Worm (Caenorhabditis elegans) whole organism, L1 larva: ENCODE measurements around the gene F54B11.5.

ENCODE experiments used
- C04F5.9 ChIP-seq: sonication (generic microtip); optimal IDR thresholded peaks from 2 replicates; lab custom pipeline; 2016; ENCODE audit warnings: missing genetic modification characterization, missing compliant biosample characterization
- C34B4.2 ChIP-seq: sonication (generic microtip); optimal IDR thresholded peaks from 2 replicates; lab custom pipeline; 2017; ENCODE audit warnings: mild to moderate bottlenecking, missing genetic modification characterization, missing compliant biosample characterization
- Y116A8C.19 ChIP-seq: sonication (generic microtip); optimal IDR thresholded peaks from 2 replicates; lab custom pipeline; 2016; ENCODE audit warnings: missing compliant biosample characterization, missing genetic modification characterization, borderline replicate concordance
- aha-1 ChIP-seq: fragments of 150-350 bp; optimal IDR thresholded peaks from 2 replicates; lab custom pipeline; 2014; ENCODE audit warnings: missing biosample characterization, missing genetic modification characterization
- aly-2 ChIP-seq: fragments of 150-350 bp; optimal IDR thresholded peaks from 2 replicates; lab custom pipeline; 2014; ENCODE audit warnings: missing biosample characterization, missing genetic modification characterization
- blmp-1 ChIP-seq: fragments of 150-350 bp; optimal IDR thresholded peaks from 2 replicates; lab custom pipeline; 2014; ENCODE audit warnings: missing biosample characterization, missing genetic modification characterization
- ceh-63 ChIP-seq: fragments of 200-800 bp; sonication (Bioruptor generic); optimal IDR thresholded peaks from 2 replicates; lab custom pipeline; 2018; ENCODE audit warnings: mild to moderate bottlenecking, missing genetic modification characterization, missing compliant biosample characterization
- ceh-8 ChIP-seq: fragments of 200-800 bp; sonication (Bioruptor generic); optimal IDR thresholded peaks from 2 replicates; lab custom pipeline; 2018; ENCODE audit warnings: mild to moderate bottlenecking, missing genetic modification characterization, moderate library complexity, missing compliant biosample characterization
- ceh-82 ChIP-seq, 3 experiments: fragments of 150-350 bp in 1 of 3; sonication (generic microtip) in 2 of 3; optimal IDR thresholded peaks; 2 replicates each; lab custom pipeline; 2014 to 2017; ENCODE audit warnings: missing biosample characterization in 3 of 3, missing genetic modification characterization in 3 of 3
- ceh-88 ChIP-seq: fragments of 200-800 bp; sonication (Bioruptor generic); IDR thresholded peaks from 2 replicates; pipeline ENCODE4 v1.3.6; 2022; ENCODE audit warnings: missing genetic modification characterization, missing compliant biosample characterization
- ceh-90 ChIP-seq: sonication (generic microtip); optimal IDR thresholded peaks from 2 replicates; lab custom pipeline; 2016; ENCODE audit warnings: missing genetic modification characterization, missing compliant biosample characterization
- dsc-1 ChIP-seq: sonication (generic microtip); optimal IDR thresholded peaks from 2 replicates; lab custom pipeline; 2016; ENCODE audit warnings: mild to moderate bottlenecking, missing genetic modification characterization, missing compliant biosample characterization
- egl-27 ChIP-seq, 2 experiments: fragments of 150-350 bp in 1 of 2; sonication (generic microtip); optimal IDR thresholded peaks; 3 replicates each; lab custom pipeline; 2017 to 2018; ENCODE audit warnings: missing biosample characterization in 2 of 2, missing genetic modification characterization in 2 of 2, missing genetic modification reagents in 2 of 2
- elt-3 ChIP-seq, 6 experiments: fragments of 150-350 bp in 1 of 6; sonication (generic microtip); optimal IDR thresholded peaks; 2 replicates each; lab custom pipeline; 2017 to 2018; ENCODE audit warnings: missing biosample characterization in 6 of 6, missing genetic modification characterization in 6 of 6, inconsistent platforms in 1 of 6
- fkh-10 ChIP-seq: sonication (generic microtip); optimal IDR thresholded peaks from 2 replicates; lab custom pipeline; 2017; ENCODE audit warnings: missing biosample characterization, missing genetic modification reagents, missing genetic modification characterization
- fkh-4 ChIP-seq: sonication (generic microtip); optimal IDR thresholded peaks from 2 replicates; lab custom pipeline; 2016; ENCODE audit warnings: missing compliant biosample characterization, missing genetic modification characterization, borderline replicate concordance
- hlh-17 ChIP-seq: fragments of 200-800 bp; sonication (Bioruptor generic); optimal IDR thresholded peaks from 2 replicates; lab custom pipeline; 2018; ENCODE audit warnings: missing genetic modification characterization, mild to moderate bottlenecking, missing compliant biosample characterization, moderate library complexity, borderline replicate concordance
- hlh-4 ChIP-seq: sonication (generic microtip); optimal IDR thresholded peaks from 2 replicates; lab custom pipeline; 2016; ENCODE audit warnings: mild to moderate bottlenecking, missing genetic modification characterization, missing compliant biosample characterization
- irx-1 ChIP-seq: sonication (generic microtip); optimal IDR thresholded peaks from 2 replicates; lab custom pipeline; 2016; ENCODE audit warnings: missing genetic modification characterization, missing compliant biosample characterization
- lin-14 ChIP-seq: fragments of 200-800 bp; sonication (Bioruptor generic); optimal IDR thresholded peaks from 2 replicates; lab custom pipeline; 2018; ENCODE audit warnings: mild to moderate bottlenecking, missing genetic modification characterization, moderate library complexity, missing compliant biosample characterization
- lin-39 ChIP-seq: fragments of 150-350 bp; optimal IDR thresholded peaks from 2 replicates; lab custom pipeline; 2014; ENCODE audit warnings: missing biosample characterization, missing genetic modification reagents, missing genetic modification characterization
- lir-3 ChIP-seq: sonication (generic microtip); optimal IDR thresholded peaks from 2 replicates; lab custom pipeline; 2016; ENCODE audit warnings: mild to moderate bottlenecking, missing genetic modification characterization, moderate library complexity, missing compliant biosample characterization; ENCODE audit not compliant: poor library complexity
- lsy-2 ChIP-seq, 2 experiments: fragments of 150-350 bp; optimal IDR thresholded peaks; 2 replicates each; lab custom pipeline; 2014; ENCODE audit warnings: missing biosample characterization in 2 of 2, missing genetic modification characterization in 2 of 2
- mdl-1 ChIP-seq, 2 experiments: fragments of 150-350 bp; optimal IDR thresholded peaks; 2 replicates each; lab custom pipeline; 2014 to 2017; ENCODE audit warnings: missing biosample characterization in 2 of 2, missing genetic modification characterization in 2 of 2, inconsistent platforms in 1 of 2
- mef-2 ChIP-seq: fragments of 150-350 bp; optimal IDR thresholded peaks from 2 replicates; lab custom pipeline; 2014; ENCODE audit warnings: missing biosample characterization, missing genetic modification characterization
- mep-1 ChIP-seq: fragments of 150-350 bp; optimal IDR thresholded peaks from 2 replicates; lab custom pipeline; 2014; ENCODE audit warnings: missing biosample characterization, missing genetic modification characterization
- nhr-12 ChIP-seq: sonication (generic microtip); optimal IDR thresholded peaks from 2 replicates; lab custom pipeline; 2017; ENCODE audit warnings: missing biosample characterization, missing genetic modification characterization
- nhr-19 ChIP-seq: fragments of 200-800 bp; sonication (Bioruptor generic); conservative IDR thresholded peaks from 2 replicates; pipeline ENCODE4 v1.3.6; 2022; ENCODE audit warnings: missing genetic modification characterization, missing compliant biosample characterization
- nhr-20 ChIP-seq: sonication (generic microtip); optimal IDR thresholded peaks from 2 replicates; lab custom pipeline; 2016; ENCODE audit warnings: mild to moderate bottlenecking, missing genetic modification characterization, missing compliant biosample characterization
- nhr-28 ChIP-seq: fragments of 150-350 bp; optimal IDR thresholded peaks from 2 replicates; lab custom pipeline; 2014; ENCODE audit warnings: missing biosample characterization, missing genetic modification characterization
- nhr-47 ChIP-seq: sonication (generic microtip); optimal IDR thresholded peaks from 2 replicates; lab custom pipeline; 2016; ENCODE audit warnings: mild to moderate bottlenecking, missing genetic modification characterization, moderate library complexity, missing compliant biosample characterization
- nhr-71 ChIP-seq: sonication (generic microtip); optimal IDR thresholded peaks from 2 replicates; lab custom pipeline; 2016; ENCODE audit warnings: mild to moderate bottlenecking, missing genetic modification characterization, moderate library complexity, missing compliant biosample characterization
- nhr-84 ChIP-seq: sonication (generic microtip); optimal IDR thresholded peaks from 2 replicates; lab custom pipeline; 2017; ENCODE audit warnings: missing biosample characterization, missing genetic modification characterization
- pag-3 ChIP-seq: sonication (generic microtip); optimal IDR thresholded peaks from 2 replicates; lab custom pipeline; 2017; ENCODE audit warnings: missing genetic modification characterization, mild to moderate bottlenecking, missing compliant biosample characterization, antibody characterized with exemption, borderline replicate concordance; ENCODE audit not compliant: insufficient read depth
- pax-3 ChIP-seq: fragments of 200-800 bp; sonication (Bioruptor generic); optimal IDR thresholded peaks from 2 replicates; lab custom pipeline; 2018; ENCODE audit warnings: mild to moderate bottlenecking, missing genetic modification characterization, moderate library complexity, missing compliant biosample characterization
- pqm-1 ChIP-seq: sonication (generic microtip); optimal IDR thresholded peaks from 3 replicates; lab custom pipeline; 2017; ENCODE audit warnings: missing biosample characterization, missing genetic modification characterization
- rnt-1 ChIP-seq: sonication (generic microtip); optimal IDR thresholded peaks from 2 replicates; lab custom pipeline; 2016; ENCODE audit warnings: mild to moderate bottlenecking, missing genetic modification characterization, moderate library complexity, missing compliant biosample characterization
- skn-1 ChIP-seq: fragments of 150-350 bp; optimal IDR thresholded peaks from 2 replicates; lab custom pipeline; 2014; ENCODE audit warnings: missing biosample characterization, missing genetic modification characterization
- snpc-4 ChIP-seq: fragments of 150-350 bp; optimal IDR thresholded peaks from 2 replicates; lab custom pipeline; 2014; ENCODE audit warnings: missing biosample characterization, missing genetic modification characterization
- snu-23 ChIP-seq: sonication (generic microtip); optimal IDR thresholded peaks from 2 replicates; lab custom pipeline; 2016; ENCODE audit warnings: missing genetic modification characterization, missing compliant biosample characterization
- sox-4 ChIP-seq: sonication (generic microtip); optimal IDR thresholded peaks from 2 replicates; lab custom pipeline; 2016; ENCODE audit warnings: missing genetic modification characterization, missing compliant biosample characterization
- sptf-1 ChIP-seq: fragments of 150-350 bp; optimal IDR thresholded peaks from 2 replicates; lab custom pipeline; 2014; ENCODE audit warnings: missing biosample characterization, missing genetic modification characterization
- sup-37 ChIP-seq: fragments of 200-800 bp; sonication (Bioruptor generic); optimal IDR thresholded peaks from 2 replicates; lab custom pipeline; 2018; ENCODE audit warnings: mild to moderate bottlenecking, missing genetic modification characterization, missing compliant biosample characterization
- tlp-1 ChIP-seq: fragments of 150-350 bp; optimal IDR thresholded peaks from 2 replicates; lab custom pipeline; 2014; ENCODE audit warnings: missing biosample characterization, missing genetic modification characterization
- unc-98 ChIP-seq: fragments of 200-800 bp; sonication (Bioruptor generic); IDR thresholded peaks from 2 replicates; pipeline ENCODE4 v1.3.6; 2022; ENCODE audit warnings: missing genetic modification characterization, missing compliant biosample characterization
- zag-1 ChIP-seq: fragments of 150-350 bp; optimal IDR thresholded peaks from 2 replicates; lab custom pipeline; 2014; ENCODE audit warnings: missing biosample characterization, missing genetic modification characterization
- ztf-4 ChIP-seq: fragments of 150-350 bp; optimal IDR thresholded peaks from 2 replicates; lab custom pipeline; 2014; ENCODE audit warnings: missing biosample characterization, missing genetic modification characterization

The F54B11.5 gene

DNA sequence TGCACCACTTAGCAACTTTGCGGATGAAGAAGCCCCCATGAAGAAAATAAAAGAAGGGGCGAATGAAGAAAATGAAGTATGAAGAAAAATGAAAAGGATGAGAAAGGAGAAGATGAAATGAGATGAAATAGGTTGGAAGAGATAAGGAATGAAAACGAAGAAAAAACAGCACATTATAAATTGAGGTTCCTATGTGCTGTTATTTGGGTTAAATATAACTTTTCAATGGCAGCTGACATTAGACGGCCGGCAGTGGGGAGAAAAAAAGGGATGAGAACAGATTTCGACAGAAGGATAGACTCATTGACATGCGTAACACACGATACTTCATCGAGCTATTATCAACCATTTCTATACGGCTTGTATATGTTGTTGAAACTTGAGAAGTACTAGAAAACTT lies 33.9 kb downstream of the F54B11.5 start:
- TF ChIP-seq nhr-19 (GFP tag; lab: Robert Waterston, UW): peak; percentile 14
- TF ChIP-seq ceh-8 (GFP tag; lab: Kevin White, UChicago): no peak
- no peak for TF ChIP-seq unc-98
- TF ChIP-seq ztf-4: no peak
- no peak for TF ChIP-seq lir-3 (tag; lab: Kevin White, UChicago)
- TF ChIP-seq hlh-4 (tag; lab: Kevin White, UChicago): no peak
- TF ChIP-seq egl-27 (tag; optimal IDR thresholded peaks at IDR 0.05; lab: Kevin White, UChicago): no peak
- TF ChIP-seq nhr-20 (tag; lab: Kevin White, UChicago): peak; percentile 7
- no peak for TF ChIP-seq elt-3 (tag; optimal IDR thresholded peaks at IDR 0.05; lab: Kevin White, UChicago)
- no peak for TF ChIP-seq fkh-10 (GFP tag; lab: Kevin White, UChicago)
- peak; percentile 62 for TF ChIP-seq pag-3
- TF ChIP-seq blmp-1: peak; percentile 26
- no peak for TF ChIP-seq tlp-1 (tag; lab: Kevin White, UChicago)
- TF ChIP-seq ceh-82 (tag; optimal IDR thresholded peaks at IDR 0.05; lab: Kevin White, UChicago): no peak
- TF ChIP-seq sup-37 (GFP tag; lab: Kevin White, UChicago): no peak
- TF ChIP-seq mef-2: peak; percentile 22
- TF ChIP-seq lsy-2 (tag; optimal IDR thresholded peaks at IDR 0.05; lab: Kevin White, UChicago): peak in 1 of 2 experiments; percentile 9
- no peak for TF ChIP-seq sptf-1 (tag; lab: Kevin White, UChicago)
- TF ChIP-seq sox-4 (tag; lab: Kevin White, UChicago): no peak
- no peak for TF ChIP-seq hlh-17 (GFP tag; lab: Kevin White, UChicago)
- peak; percentile 49 for TF ChIP-seq rnt-1 (tag; lab: Kevin White, UChicago)
- TF ChIP-seq dsc-1 (tag; lab: Kevin White, UChicago): no peak
- no peak for TF ChIP-seq mdl-1 (tag; optimal IDR thresholded peaks at IDR 0.05; lab: Kevin White, UChicago)
- no peak for TF ChIP-seq ceh-90
- peak; percentile 32 for TF ChIP-seq lin-39 (tag; lab: Kevin White, UChicago)
- no peak for TF ChIP-seq snpc-4 (tag; lab: Kevin White, UChicago)
- TF ChIP-seq zag-1 (tag; lab: Kevin White, UChicago): no peak
- TF ChIP-seq nhr-71 (tag; lab: Kevin White, UChicago): peak; percentile 62
- no peak for TF ChIP-seq ceh-63 (GFP tag; lab: Kevin White, UChicago)

- TF ChIP-seq skn-1 (no peak), aha-1 (tag; lab: Kevin White, UChicago) (no peak), pax-3 (tag; lab: Kevin White, UChicago) (no peak), nhr-71 (tag; lab: Kevin White, UChicago) (peak; percentile 41), lsy-2 (tag; optimal IDR thresholded peaks at IDR 0.05; lab: Kevin White, UChicago) (no peak), C04F5.9 (tag; lab: Kevin White, UChicago) (no peak), rnt-1 (tag; lab: Kevin White, UChicago) (peak; percentile 31), lin-14 (peak; percentile 70), mep-1 (tag; lab: Kevin White, UChicago) (no peak)
- TF ChIP-seq, all 84 proteins: peak for 3
Observed at ce11 chrX:13558667-13559066, 37.2 kb downstream of the F54B11.5 start.

DNA sequence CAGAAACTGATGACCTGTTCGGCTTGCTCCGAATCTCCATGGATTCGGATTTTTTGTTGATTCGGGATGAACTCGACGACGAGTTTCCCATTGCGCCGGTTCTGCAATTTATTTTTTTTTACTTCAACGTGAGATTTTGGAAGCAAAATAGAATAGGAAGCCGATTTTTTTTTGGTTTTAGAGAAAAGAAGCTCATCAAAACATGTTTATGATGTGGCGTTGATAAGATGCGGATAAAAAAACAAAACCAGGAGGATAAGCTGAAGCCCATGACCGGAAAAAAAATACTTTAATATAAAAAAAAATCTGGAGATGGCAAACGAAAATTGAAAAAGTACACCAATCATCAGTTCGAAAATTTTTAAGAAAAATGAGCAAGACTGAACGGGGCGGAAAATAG lies 39.8 kb downstream of the F54B11.5 start, which contains the start of gene glb-20:
Gene glb-20 (minus strand): TSS at position 101 of the 400 bp plus-strand sequence.
- no peak for TF ChIP-seq nhr-20 (tag; lab: Kevin White, UChicago)

ce11 chrX:13555098-13555497 lies 40.8 kb downstream of the F54B11.5 start:
- TF ChIP-seq irx-1 (tag; lab: Kevin White, UChicago) (no peak), ceh-63 (GFP tag; lab: Kevin White, UChicago) (no peak), C04F5.9 (tag; lab: Kevin White, UChicago) (no peak), Y116A8C.19 (no peak), nhr-12 (tag; lab: Kevin White, UChicago) (no peak), sptf-1 (tag; lab: Kevin White, UChicago) (no peak), rnt-1 (tag; lab: Kevin White, UChicago) (peak; percentile 71), aly-2 (tag; lab: Kevin White, UChicago) (no peak), nhr-28 (tag; lab: Kevin White, UChicago) (no peak), nhr-47 (tag; lab: Kevin White, UChicago) (no peak), pqm-1 (tag; lab: Kevin White, UChicago) (no peak), fkh-4 (tag; lab: Kevin White, UChicago) (no peak), ceh-88 (GFP tag; lab: Robert Waterston, UW) (no peak), lin-14 (peak; percentile 72), snu-23 (GFP tag; lab: Kevin White, UChicago) (peak; percentile 21), blmp-1 (no peak), unc-98 (no peak), nhr-20 (tag; lab: Kevin White, UChicago) (peak; percentile 78), nhr-84 (tag; lab: Kevin White, UChicago) (no peak), C34B4.2 (no peak)
